Fruit fly (Drosophila melanogaster) whole organism, wandering third instar larva: ENCODE measurements around the gene CG32267.

Experiments used
- Abd-B ChIP-seq: fragments of >200 bp; optimal IDR thresholded peaks from 2 replicates; lab custom pipeline; 2017; ENCODE audit warnings: missing biosample characterization, missing genetic modification characterization
- CG32264 ChIP-seq: fragments of 200-800 bp; sonication (Bioruptor generic); optimal IDR thresholded peaks from 2 replicates; lab custom pipeline; 2016; ENCODE audit warnings: missing biosample characterization, missing genetic modification characterization
- CG9705 ChIP-seq: fragments of 200-800 bp; sonication (Bioruptor generic); optimal IDR thresholded peaks from 2 replicates; lab custom pipeline; 2018; ENCODE audit warnings: missing biosample characterization, mild to moderate bottlenecking, missing genetic modification characterization
- CrebA ChIP-seq: fragments of 200-800 bp; sonication (Bioruptor generic); optimal IDR thresholded peaks from 2 replicates; lab custom pipeline; 2016; ENCODE audit warnings: missing biosample characterization, mild to moderate bottlenecking, missing genetic modification characterization, borderline replicate concordance
- Dfd ChIP-seq: fragments of >200 bp; optimal IDR thresholded peaks from 2 replicates; lab custom pipeline; 2017; ENCODE audit warnings: missing biosample characterization, missing genetic modification characterization
- Dif ChIP-seq: fragments of 200-275, 200-300 bp; sonication (Bioruptor generic); optimal IDR thresholded peaks from 2 replicates; lab custom pipeline; 2018; ENCODE audit warnings: missing biosample characterization, missing genetic modification characterization; ENCODE audit not compliant: partially characterized antibody
- HLH106 ChIP-seq: fragments of 200-800 bp; optimal IDR thresholded peaks from 3 replicates; lab custom pipeline; 2019; ENCODE audit warnings: missing biosample characterization, mild to moderate bottlenecking, missing genetic modification characterization, moderate library complexity
- Hnf4 ChIP-seq: fragments of 200-800 bp; sonication (Bioruptor generic); optimal IDR thresholded peaks from 2 replicates; lab custom pipeline; 2016; ENCODE audit warnings: missing biosample characterization, mild to moderate bottlenecking, missing genetic modification characterization
- Hr78 ChIP-seq: fragments of >200 bp; optimal IDR thresholded peaks from 2 replicates; lab custom pipeline; 2017; ENCODE audit warnings: missing biosample characterization, missing genetic modification characterization
- Hr83 ChIP-seq: fragments of 200-300 bp; sonication (Bioruptor generic); optimal IDR thresholded peaks from 2 replicates; lab custom pipeline; 2016; ENCODE audit warnings: missing biosample characterization, mild to moderate bottlenecking, missing genetic modification characterization, moderate library complexity; ENCODE audit not compliant: poor library complexity, severe bottlenecking
- Jra ChIP-seq: sonication (Bioruptor generic); optimal IDR thresholded peaks from 2 replicates; lab custom pipeline; 2016; ENCODE audit warnings: missing biosample characterization, missing genetic modification characterization
- Mio ChIP-seq: sonication (Bioruptor generic); optimal IDR thresholded peaks from 2 replicates; lab custom pipeline; 2016; ENCODE audit warnings: missing biosample characterization, missing genetic modification characterization
- Myc ChIP-seq: fragments of >200 bp; optimal IDR thresholded peaks from 2 replicates; lab custom pipeline; 2017
- N ChIP-seq: fragments of >200 bp; optimal IDR thresholded peaks from 2 replicates; lab custom pipeline; 2018; ENCODE audit warnings: missing biosample characterization, missing external identifiers, missing genetic modification characterization
- OdsH ChIP-seq: fragments of 200-800 bp; sonication (Bioruptor generic); optimal IDR thresholded peaks from 2 replicates; lab custom pipeline; 2016; ENCODE audit warnings: missing biosample characterization, mild to moderate bottlenecking, missing genetic modification characterization
- Rel ChIP-seq, 2 experiments: fragments of 200-800 bp; sonication (Bioruptor generic) in 1 of 2; optimal IDR thresholded peaks; 2 replicates in 1 of 2; 3 replicates in 1 of 2; lab custom pipeline; 2016 to 2019; ENCODE audit warnings: mild to moderate bottlenecking in 2 of 2, missing biosample characterization in 2 of 2, missing genetic modification characterization in 2 of 2, moderate library complexity in 1 of 2
- Sp1 ChIP-seq: fragments of 200-800 bp; sonication (Bioruptor generic); optimal IDR thresholded peaks from 3 replicates; lab custom pipeline; 2019; ENCODE audit warnings: missing biosample characterization, mild to moderate bottlenecking, missing genetic modification characterization, moderate library complexity
- Vsx2 ChIP-seq: fragments of 200-300, 225-300 bp; sonication (Bioruptor generic); optimal IDR thresholded peaks from 2 replicates; lab custom pipeline; 2018; ENCODE audit warnings: missing biosample characterization, missing genetic modification characterization; ENCODE audit not compliant: partially characterized antibody
- br ChIP-seq: fragments of 200-800 bp; sonication (Bioruptor generic); optimal IDR thresholded peaks from 2 replicates; lab custom pipeline; 2016; ENCODE audit warnings: missing biosample characterization, missing genetic modification characterization
- brk ChIP-seq: fragments of 200-800 bp; sonication (Bioruptor generic); optimal IDR thresholded peaks from 2 replicates; lab custom pipeline; 2016; ENCODE audit warnings: missing biosample characterization, mild to moderate bottlenecking, missing genetic modification characterization
- dl ChIP-seq, 2 experiments: fragments of 175-275, 200-275 bp in 1 of 2; fragments of 200-275 bp in 1 of 2; sonication (Bioruptor generic); optimal IDR thresholded peaks; lab custom pipeline; 2018; ENCODE audit warnings: mild to moderate bottlenecking in 2 of 2, missing biosample characterization in 2 of 2, missing genetic modification characterization in 2 of 2, moderate library complexity in 2 of 2; ENCODE audit not compliant: partially characterized antibody in 2 of 2, insufficient read depth in 1 of 2
- dmrt93B ChIP-seq: fragments of 200-800 bp; sonication (Bioruptor generic); optimal IDR thresholded peaks from 2 replicates; lab custom pipeline; 2018; ENCODE audit warnings: missing biosample characterization, mild to moderate bottlenecking, missing genetic modification characterization
- dsf ChIP-seq: sonication (Bioruptor generic); optimal IDR thresholded peaks from 2 replicates; lab custom pipeline; 2016; ENCODE audit warnings: missing biosample characterization, missing genetic modification characterization, borderline replicate concordance
- foxo ChIP-seq, 2 experiments: fragments of 200-800 bp; sonication (Bioruptor generic); optimal IDR thresholded peaks; 2 replicates in 1 of 2; 3 replicates in 1 of 2; lab custom pipeline; 2016 to 2017; ENCODE audit warnings: missing biosample characterization in 2 of 2, missing genetic modification characterization in 2 of 2
- fru ChIP-seq: fragments of 200-800 bp; sonication (Bioruptor generic); optimal IDR thresholded peaks from 3 replicates; lab custom pipeline; 2016; ENCODE audit warnings: missing biosample characterization, mild to moderate bottlenecking, missing genetic modification characterization
- h ChIP-seq: fragments of 200-800 bp; sonication (Bioruptor generic); optimal IDR thresholded peaks from 3 replicates; lab custom pipeline; 2016; ENCODE audit warnings: missing biosample characterization, mild to moderate bottlenecking, missing genetic modification characterization
- jim ChIP-seq: fragments of 175-275, 200-325 bp; sonication (Bioruptor generic); optimal IDR thresholded peaks from 2 replicates; lab custom pipeline; 2016; ENCODE audit warnings: missing biosample characterization, mild to moderate bottlenecking, missing genetic modification characterization
- lola ChIP-seq: fragments of >200 bp; optimal IDR thresholded peaks from 2 replicates; lab custom pipeline; 2017; ENCODE audit warnings: missing biosample characterization, missing genetic modification characterization
- pan ChIP-seq: fragments of >200 bp; optimal IDR thresholded peaks from 2 replicates; lab custom pipeline; 2017
- psq ChIP-seq: fragments of 200-800 bp; sonication (Bioruptor generic); optimal IDR thresholded peaks from 3 replicates; lab custom pipeline; 2017; ENCODE audit warnings: missing biosample characterization, mild to moderate bottlenecking, missing genetic modification characterization, moderate library complexity
- rgr ChIP-seq: fragments of 200-800 bp; sonication (Bioruptor generic); optimal IDR thresholded peaks from 3 replicates; lab custom pipeline; 2016; ENCODE audit warnings: missing biosample characterization, mild to moderate bottlenecking, missing genetic modification characterization
- sage ChIP-seq: fragments of 200-800 bp; sonication (Bioruptor generic); optimal IDR thresholded peaks from 2 replicates; lab custom pipeline; 2016; ENCODE audit warnings: missing biosample characterization, mild to moderate bottlenecking, missing genetic modification characterization
- sv ChIP-seq: fragments of 200-800 bp; sonication (Bioruptor generic); optimal IDR thresholded peaks from 3 replicates; lab custom pipeline; 2016; ENCODE audit warnings: missing biosample characterization, missing genetic modification characterization
- tai ChIP-seq: sonication (Bioruptor generic); optimal IDR thresholded peaks from 2 replicates; lab custom pipeline; 2016; ENCODE audit warnings: missing biosample characterization, missing genetic modification characterization
- usp ChIP-seq: fragments of >200 bp; optimal IDR thresholded peaks from 2 replicates; lab custom pipeline; 2017; ENCODE audit warnings: missing biosample characterization, missing genetic modification characterization
- woc ChIP-seq: sonication (Bioruptor generic); optimal IDR thresholded peaks from 2 replicates; lab custom pipeline; 2016; ENCODE audit warnings: missing biosample characterization, mild to moderate bottlenecking, missing genetic modification characterization

CG32267 gene

dm6 chr3L:3435531-3436309 is 36.2 kb downstream of the CG32267 start:
- peak in 1 of 2 experiments; percentile 14 for TF ChIP-seq dl (GFP tag; optimal IDR thresholded peaks at IDR 0.05; lab: Kevin White, UChicago; ENCODE audit: insufficient read depth in 1 of 2, partially characterized antibody in 2 of 2)
- no peak for TF ChIP-seq fru (GFP tag; lab: Kevin White, UChicago)
- TF ChIP-seq foxo (GFP tag; optimal IDR thresholded peaks at IDR 0.05; lab: Kevin White, UChicago) = no peak
- no peak for TF ChIP-seq usp (GFP tag; lab: Kevin White, UChicago)
- TF ChIP-seq Abd-B (GFP tag; lab: Kevin White, UChicago) = no peak
- no peak for TF ChIP-seq Mio (GFP tag; lab: Kevin White, UChicago)
- TF ChIP-seq Hr83 (GFP tag; lab: Kevin White, UChicago) = no peak
- no peak for TF ChIP-seq Rel (GFP tag; optimal IDR thresholded peaks at IDR 0.05; lab: Kevin White, UChicago)
- peak; percentile 96 for TF ChIP-seq Rel (tag; optimal IDR thresholded peaks at IDR 0.05; lab: Kevin White, UChicago)
- no peak for TF ChIP-seq psq (GFP tag; lab: Kevin White, UChicago)
- TF ChIP-seq brk (GFP tag; lab: Kevin White, UChicago) = no peak
- TF ChIP-seq CrebA (GFP tag; lab: Kevin White, UChicago) = peak; percentile 85
- peak; percentile 36 for TF ChIP-seq h (GFP tag; lab: Kevin White, UChicago)
- TF ChIP-seq woc = no peak

- TF ChIP-seq Hr78 (no peak), psq (GFP tag; lab: Kevin White, UChicago) (no peak), OdsH (GFP tag; lab: Kevin White, UChicago) (no peak), Hnf4 (no peak), woc (no peak), dsf (GFP tag; lab: Kevin White, UChicago) (no peak), sage (GFP tag; lab: Kevin White, UChicago) (no peak), Hr83 (GFP tag; lab: Kevin White, UChicago) (no peak), fru (GFP tag; lab: Kevin White, UChicago) (no peak), Vsx2 (GFP tag; lab: Kevin White, UChicago) (no peak), CG32264 (GFP tag; lab: Kevin White, UChicago) (no peak), Dif (no peak), Sp1 (GFP tag; lab: Kevin White, UChicago) (no peak), jim (no peak)
Measured at dm6 chr3L:3434882-3435281, 37.0 kb downstream of the CG32267 start.

- TF ChIP-seq psq (GFP tag; lab: Kevin White, UChicago) = no peak
- TF ChIP-seq CG32264 (GFP tag; lab: Kevin White, UChicago) = no peak
- no peak for TF ChIP-seq jim
- TF ChIP-seq Rel (GFP tag; optimal IDR thresholded peaks at IDR 0.05; lab: Kevin White, UChicago) = no peak
- no peak for TF ChIP-seq Rel (tag; optimal IDR thresholded peaks at IDR 0.05; lab: Kevin White, UChicago)
- TF ChIP-seq Dfd = peak; percentile 56
Measured at dm6 chr3L:3433955-3434354, 38.0 kb downstream of the CG32267 start.

- peak; percentile 63 for TF ChIP-seq br
- TF ChIP-seq Vsx2 (GFP tag; lab: Kevin White, UChicago) = no peak
- peak; percentile 9 for TF ChIP-seq Jra (GFP tag; lab: Kevin White, UChicago)
- TF ChIP-seq CG32264 (GFP tag; lab: Kevin White, UChicago) = no peak
- peak; percentile 85 for TF ChIP-seq rgr (GFP tag; lab: Kevin White, UChicago)
- peak; percentile 77 for TF ChIP-seq OdsH (GFP tag; lab: Kevin White, UChicago)
- TF ChIP-seq Dif = no peak
- no peak for TF ChIP-seq woc
- no peak for TF ChIP-seq Rel (GFP tag; optimal IDR thresholded peaks at IDR 0.05; lab: Kevin White, UChicago)
- peak; percentile 15 for TF ChIP-seq Rel (tag; optimal IDR thresholded peaks at IDR 0.05; lab: Kevin White, UChicago)
- TF ChIP-seq N (GFP tag; lab: Kevin White, UChicago) = no peak
- TF ChIP-seq Hr78 = no peak
- TF ChIP-seq Hnf4 = peak; percentile 60
- peak; percentile 56 for TF ChIP-seq tai (GFP tag; lab: Kevin White, UChicago)
- peak; percentile 77 for TF ChIP-seq fru (GFP tag; lab: Kevin White, UChicago)
- TF ChIP-seq dmrt93B (GFP tag; lab: Kevin White, UChicago) = peak; percentile 60
- TF ChIP-seq CG9705 (GFP tag; lab: Kevin White, UChicago) = peak; percentile 8
- TF ChIP-seq h (GFP tag; lab: Kevin White, UChicago) = peak; percentile 82
- TF ChIP-seq sage (GFP tag; lab: Kevin White, UChicago) = peak; percentile 74
- TF ChIP-seq Mio (GFP tag; lab: Kevin White, UChicago) = no peak
- TF ChIP-seq dsf (GFP tag; lab: Kevin White, UChicago) = no peak
- no peak for TF ChIP-seq CrebA (GFP tag; lab: Kevin White, UChicago)
- peak; percentile 79 for TF ChIP-seq HLH106 (tag; lab: Kevin White, UChicago)
- TF ChIP-seq pan (lab: Kevin White, UChicago) = no peak
- TF ChIP-seq sv (GFP tag; lab: Kevin White, UChicago) = peak; percentile 62
- no peak for TF ChIP-seq jim
- no peak for TF ChIP-seq dl (GFP tag; optimal IDR thresholded peaks at IDR 0.05; lab: Kevin White, UChicago; ENCODE audit: insufficient read depth in 1 of 2, partially characterized antibody in 2 of 2)
- TF ChIP-seq Myc = no peak
- TF ChIP-seq Hr83 (GFP tag; lab: Kevin White, UChicago) = no peak
- no peak for TF ChIP-seq lola
- TF ChIP-seq Abd-B (GFP tag; lab: Kevin White, UChicago) = no peak
Measured at dm6 chr3L:3432656-3433344, 39.1 kb downstream of the CG32267 start.
